Fruit fly (Drosophila melanogaster): ENCODE results near the gene CG7884.

The CG7884 gene

DNA sequence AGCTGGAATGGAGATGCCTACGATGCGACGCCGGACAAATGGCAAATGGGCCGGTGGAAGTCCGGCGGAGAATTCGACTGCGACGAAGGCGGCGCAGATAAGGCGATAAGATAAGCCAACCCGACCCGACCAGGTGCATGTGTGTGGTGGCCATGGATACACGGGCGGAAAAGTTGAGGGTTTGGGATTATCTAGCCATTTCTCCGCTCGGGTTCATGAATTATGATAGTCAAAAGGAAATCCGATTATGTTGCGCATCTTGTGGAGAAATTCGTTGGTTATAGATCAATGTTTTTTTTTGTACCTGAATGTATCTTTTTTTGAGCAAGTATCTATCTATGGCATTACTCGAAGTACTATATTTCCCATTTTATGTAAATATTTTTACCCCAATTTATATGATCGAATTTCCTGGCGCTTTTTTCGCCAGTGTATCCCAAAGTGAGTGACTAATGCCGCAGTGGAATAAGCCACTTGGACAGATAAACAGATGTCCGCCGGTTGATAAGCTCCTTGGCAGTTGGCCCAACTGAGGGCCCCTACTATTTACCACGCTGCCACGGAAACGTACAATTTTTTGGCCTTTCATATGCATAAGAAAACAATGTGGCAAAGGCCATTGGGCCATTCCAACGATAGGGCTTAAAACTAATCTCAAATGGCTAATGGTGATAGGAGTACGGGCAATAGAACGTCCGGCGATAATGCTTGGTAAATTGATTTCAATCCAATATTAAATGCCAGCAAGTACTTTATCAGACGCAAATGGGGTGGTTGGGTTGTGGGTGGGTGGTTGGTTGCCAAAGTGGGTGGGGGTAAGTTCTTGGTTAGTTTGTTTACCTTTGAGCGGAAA is 27.0 kb downstream of the CG7884 start, which contains the start of gene CG7992 (continued):
- no peak for TF ChIP-seq nerfin-1 (tag; optimal IDR thresholded peaks at IDR 0.05)
- TF ChIP-seq lab (GFP tag; optimal IDR thresholded peaks at IDR 0.05) = peak; percentile 77
- peak; percentile 66 for TF ChIP-seq nmo (GFP tag; optimal IDR thresholded peaks at IDR 0.05)
- peak; percentile 17; the same call in 1 of the 2 replicates for TF ChIP-seq NFAT (GFP tag; IDR thresholded peaks at IDR 0.05)
- no peak for TF ChIP-seq bowl (GFP tag; IDR thresholded peaks at IDR 0.05)
- TF ChIP-seq sd (tag; optimal IDR thresholded peaks at IDR 0.05) = peak; percentile 76
- TF ChIP-seq CG11085 (GFP tag; IDR thresholded peaks at IDR 0.05) = no peak
- TF ChIP-seq CG12104 (GFP tag; optimal IDR thresholded peaks at IDR 0.05) = peak; percentile 50
- peak; percentile 41 for TF ChIP-seq CG4424 (GFP tag; optimal IDR thresholded peaks at IDR 0.05)
- TF ChIP-seq gsb-n (tag; optimal IDR thresholded peaks at IDR 0.05) = no peak
- no peak for TF ChIP-seq Mes4 (GFP tag; optimal IDR thresholded peaks at IDR 0.05)
- no peak for TF ChIP-seq YL-1 (GFP tag; optimal IDR thresholded peaks at IDR 0.05)
- no peak for TF ChIP-seq CG4854 (GFP tag; optimal IDR thresholded peaks at IDR 0.05)
- no peak for TF ChIP-seq CG8359 (GFP tag; optimal IDR thresholded peaks at IDR 0.05; ENCODE audit: borderline replicate concordance)
- no peak for TF ChIP-seq Awh (GFP tag; IDR thresholded peaks at IDR 0.05)
- TF ChIP-seq Deaf1 (tag; optimal IDR thresholded peaks at IDR 0.05) = no peak
- TF ChIP-seq zf30C (GFP tag; optimal IDR thresholded peaks at IDR 0.05) = peak; percentile 73
- peak; percentile 16 for TF ChIP-seq CG6813 (GFP tag; optimal IDR thresholded peaks at IDR 0.05)
- TF ChIP-seq CG11456 (GFP tag; IDR thresholded peaks at IDR 0.05) = no peak
- peak; percentile 53 for TF ChIP-seq Dek (tag; optimal IDR thresholded peaks at IDR 0.05)
- TF ChIP-seq CG17328 (GFP tag; IDR thresholded peaks at IDR 0.05) = no peak
- TF ChIP-seq CG11398 (GFP tag; optimal IDR thresholded peaks at IDR 0.05) = peak; percentile 39
- peak; percentile 43 for TF ChIP-seq CG15011 (GFP tag; optimal IDR thresholded peaks at IDR 0.05)
- peak; percentile 36 for TF ChIP-seq CG16815 (GFP tag; optimal IDR thresholded peaks at IDR 0.05)
- peak in 1 of 3 experiments; percentile 20 for TF ChIP-seq lola (GFP tag; optimal IDR thresholded peaks at IDR 0.05)
- TF ChIP-seq Dbx (GFP tag; IDR thresholded peaks at IDR 0.05) = 0 out of 3 replicates have a peak, but pooled peaks have one; percentile 32
- no peak for TF ChIP-seq tll (GFP tag; optimal IDR thresholded peaks at IDR 0.05)
- TF ChIP-seq dm (GFP tag; optimal IDR thresholded peaks at IDR 0.05) = peak; percentile 53
- no peak for TF ChIP-seq CG3407 (GFP tag; optimal IDR thresholded peaks at IDR 0.05)
- TF ChIP-seq CoRest (tag; optimal IDR thresholded peaks at IDR 0.05) = peak; percentile 71
- TF ChIP-seq CG3847 (GFP tag; IDR thresholded peaks at IDR 0.05) = peak; percentile 48
- no peak for TF ChIP-seq Fer2 (tag; optimal IDR thresholded peaks at IDR 0.05)
- no peak for TF ChIP-seq croc (GFP tag; conservative IDR thresholded peaks at IDR 0.05)
- no peak for TF ChIP-seq wek (GFP tag; optimal IDR thresholded peaks at IDR 0.05)
- TF ChIP-seq CG17359 (tag; optimal IDR thresholded peaks at IDR 0.05) = peak; percentile 47
- TF ChIP-seq Meics (GFP tag; optimal IDR thresholded peaks at IDR 0.05) = peak; percentile 71
- TF ChIP-seq Myb (GFP tag; optimal IDR thresholded peaks at IDR 0.05) = peak; percentile 52
- TF ChIP-seq CG11723 (GFP tag; optimal IDR thresholded peaks at IDR 0.05) = peak; percentile 2
- 0 out of 2 replicates have a peak, but pooled peaks have one; percentile 21 for TF ChIP-seq CG9932 (GFP tag; IDR thresholded peaks at IDR 0.05)
- TF ChIP-seq lmd (GFP tag; IDR thresholded peaks at IDR 0.05) = peak; percentile 67
- TF ChIP-seq CG17361 (GFP tag; IDR thresholded peaks at IDR 0.05) = peak; percentile 76
- TF ChIP-seq CG9797 (GFP tag; optimal IDR thresholded peaks at IDR 0.05) = no peak
- TF ChIP-seq Sry-β (GFP tag; optimal IDR thresholded peaks at IDR 0.05) = no peak
- TF ChIP-seq trh (GFP tag; optimal IDR thresholded peaks at IDR 0.05) = no peak
- peak; percentile 69 for TF ChIP-seq cwo (GFP tag; optimal IDR thresholded peaks at IDR 0.05)
- TF ChIP-seq CG10565 (GFP tag; optimal IDR thresholded peaks at IDR 0.05) = no peak
- peak; percentile 52 for TF ChIP-seq tx (GFP tag; optimal IDR thresholded peaks at IDR 0.05)
- TF ChIP-seq nerfin-2 (GFP tag; IDR thresholded peaks at IDR 0.05; ENCODE audit: partially characterized antibody) = no peak

Measured in whole organism, embryonic.